Fruit fly (Drosophila melanogaster) whole organism, prepupa: ENCODE measurements around the gene CG44006.

Experiments used
- CG10631 ChIP-seq: fragments of 200-800 bp; sonication (Bioruptor generic); optimal IDR thresholded peaks from 2 replicates; lab custom pipeline; 2016; ENCODE audit warnings: missing biosample characterization, missing genetic modification characterization
- CG11294 ChIP-seq: fragments of 200-800 bp; sonication (Bioruptor generic); IDR thresholded peaks from 2 replicates; pipeline ENCODE4 v1.3.6; 2022; ENCODE audit warnings: missing biosample characterization, missing genetic modification characterization
- CG11762 ChIP-seq: fragments of 200-800 bp; sonication (Bioruptor generic); optimal IDR thresholded peaks from 3 replicates; lab custom pipeline; 2016; ENCODE audit warnings: missing biosample characterization, missing genetic modification characterization; ENCODE audit not compliant: insufficient read depth
- CG11902 ChIP-seq: fragments of 200-800 bp; sonication (Bioruptor generic); optimal IDR thresholded peaks from 3 replicates; lab custom pipeline; 2016; ENCODE audit warnings: missing biosample characterization, missing genetic modification characterization
- CG15336 ChIP-seq: fragments of 200-800 bp; sonication (Bioruptor generic); IDR thresholded peaks from 2 replicates; pipeline ENCODE4 v1.3.6; 2022; ENCODE audit warnings: missing biosample characterization, missing genetic modification characterization
- CG1621 ChIP-seq: fragments of 200-800 bp; sonication (Bioruptor generic); optimal IDR thresholded peaks from 3 replicates; lab custom pipeline; 2018; ENCODE audit warnings: missing biosample characterization, mild to moderate bottlenecking, missing genetic modification characterization
- CG16779 ChIP-seq: fragments of 200-800 bp; sonication (Bioruptor generic); optimal IDR thresholded peaks from 3 replicates; lab custom pipeline; 2017; ENCODE audit warnings: missing biosample characterization, mild to moderate bottlenecking, missing genetic modification characterization
- CG3032 ChIP-seq: fragments of 200-800 bp; optimal IDR thresholded peaks from 2 replicates; lab custom pipeline; 2019; ENCODE audit warnings: missing biosample characterization, mild to moderate bottlenecking, missing genetic modification characterization, moderate library complexity
- CG31627 ChIP-seq: fragments of 200-800 bp; sonication (Bioruptor generic); optimal IDR thresholded peaks from 3 replicates; lab custom pipeline; 2016; ENCODE audit warnings: missing biosample characterization, missing genetic modification characterization
- CG32006 ChIP-seq: fragments of 200-800 bp; sonication (Bioruptor generic); optimal IDR thresholded peaks from 3 replicates; lab custom pipeline; 2017; ENCODE audit warnings: missing biosample characterization, mild to moderate bottlenecking, missing genetic modification characterization
- CG34406 ChIP-seq: fragments of 200-800 bp; sonication (Bioruptor generic); optimal IDR thresholded peaks from 3 replicates; lab custom pipeline; 2016; ENCODE audit warnings: missing biosample characterization, missing genetic modification characterization
- CG3919 ChIP-seq: fragments of 200-800 bp; sonication (Bioruptor generic); optimal IDR thresholded peaks from 3 replicates; lab custom pipeline; 2016; ENCODE audit warnings: missing biosample characterization, missing genetic modification characterization
- CG6276 ChIP-seq: fragments of 200-800 bp; sonication (Bioruptor generic); optimal IDR thresholded peaks from 2 replicates; lab custom pipeline; 2017; ENCODE audit warnings: missing biosample characterization, mild to moderate bottlenecking, missing genetic modification characterization
- CG6808 ChIP-seq: fragments of 200-800 bp; sonication (Bioruptor generic); optimal IDR thresholded peaks from 3 replicates; lab custom pipeline; 2017; ENCODE audit warnings: missing biosample characterization, missing genetic modification characterization, mild to moderate bottlenecking, moderate library complexity, missing genetic modification reagents
- CG6854 ChIP-seq: fragments of 200-800 bp; sonication (Bioruptor generic); optimal IDR thresholded peaks from 2 replicates; lab custom pipeline; 2017; ENCODE audit warnings: missing biosample characterization, mild to moderate bottlenecking, missing genetic modification characterization
- CG8119 ChIP-seq: fragments of 200-800 bp; sonication (Bioruptor generic); IDR thresholded peaks from 3 replicates; pipeline ENCODE4 v1.3.6; 2022; ENCODE audit warnings: missing biosample characterization, missing genetic modification characterization
- CG8319 ChIP-seq: fragments of 200-800 bp; sonication (Bioruptor generic); optimal IDR thresholded peaks from 3 replicates; lab custom pipeline; 2016; ENCODE audit warnings: missing biosample characterization, missing genetic modification characterization
- CG8632 ChIP-seq: fragments of 200-800 bp; sonication (Bioruptor generic); optimal IDR thresholded peaks from 3 replicates; lab custom pipeline; 2016; ENCODE audit warnings: missing biosample characterization, missing genetic modification characterization
- CG9139 ChIP-seq: fragments of 200-800 bp; sonication (Bioruptor generic); optimal IDR thresholded peaks from 3 replicates; lab custom pipeline; 2017; ENCODE audit warnings: missing biosample characterization, mild to moderate bottlenecking, missing genetic modification characterization
- Eip78C ChIP-seq: fragments of 200-800 bp; sonication (Bioruptor generic); peaks from one replicate; lab custom pipeline; 2016; ENCODE audit warnings: missing biosample characterization, missing genetic modification characterization
- Eip93F ChIP-seq: fragments of 200-800 bp; sonication (Bioruptor generic); optimal IDR thresholded peaks from 2 replicates; lab custom pipeline; 2016; ENCODE audit warnings: missing biosample characterization, mild to moderate bottlenecking, missing genetic modification characterization
- Hr39 ChIP-seq: fragments of 200-800 bp; sonication (Bioruptor generic); optimal IDR thresholded peaks from 2 replicates; lab custom pipeline; 2016; ENCODE audit warnings: missing biosample characterization, missing genetic modification characterization
- Hr4 ChIP-seq: fragments of 200-800 bp; sonication (Bioruptor generic); optimal IDR thresholded peaks from 3 replicates; lab custom pipeline; 2016; ENCODE audit warnings: missing biosample characterization, missing genetic modification characterization
- OdsH ChIP-seq: fragments of 200-800 bp; sonication (Bioruptor generic); optimal IDR thresholded peaks from 3 replicates; lab custom pipeline; 2016; ENCODE audit warnings: missing biosample characterization, missing genetic modification characterization
- Smox ChIP-seq: fragments of 200-800 bp; sonication (Bioruptor generic); optimal IDR thresholded peaks from 3 replicates; lab custom pipeline; 2016; ENCODE audit warnings: missing biosample characterization, missing genetic modification characterization
- Sox14 ChIP-seq: fragments of 200-800 bp; sonication (Bioruptor generic); optimal IDR thresholded peaks from 3 replicates; lab custom pipeline; 2016; ENCODE audit warnings: missing biosample characterization, missing genetic modification characterization
- Sox15 ChIP-seq: fragments of 200-800 bp; sonication (Bioruptor generic); optimal IDR thresholded peaks from 3 replicates; lab custom pipeline; 2016; ENCODE audit warnings: missing biosample characterization, missing genetic modification characterization
- achi ChIP-seq: fragments of 200-800 bp; sonication (Bioruptor generic); optimal IDR thresholded peaks from 3 replicates; lab custom pipeline; 2016; ENCODE audit warnings: missing biosample characterization, missing genetic modification characterization
- dac ChIP-seq: fragments of 200-800 bp; sonication (Bioruptor generic); optimal IDR thresholded peaks from 2 replicates; lab custom pipeline; 2017; ENCODE audit warnings: missing biosample characterization, mild to moderate bottlenecking, missing genetic modification characterization
- fd59A ChIP-seq: fragments of 200-800 bp; sonication (Bioruptor generic); optimal IDR thresholded peaks from 2 replicates; lab custom pipeline; 2017; ENCODE audit warnings: missing biosample characterization, mild to moderate bottlenecking, missing genetic modification characterization, missing genetic modification reagents
- fkh ChIP-seq: fragments of 200-800 bp; sonication (Bioruptor generic); optimal IDR thresholded peaks from 3 replicates; lab custom pipeline; 2017; ENCODE audit warnings: missing biosample characterization, mild to moderate bottlenecking, missing genetic modification characterization, moderate library complexity
- lz ChIP-seq: fragments of 200-800 bp; sonication (Bioruptor generic); optimal IDR thresholded peaks from 3 replicates; lab custom pipeline; 2016; ENCODE audit warnings: missing biosample characterization, missing genetic modification characterization
- spab ChIP-seq: fragments of 200-800 bp; sonication (Bioruptor generic); optimal IDR thresholded peaks from 2 replicates; lab custom pipeline; 2017; ENCODE audit warnings: missing biosample characterization, mild to moderate bottlenecking, missing genetic modification characterization, missing genetic modification reagents
- ss ChIP-seq, 2 experiments: fragments of 200-800 bp; sonication (Bioruptor generic); optimal IDR thresholded peaks; 2 replicates in 1 of 2; 3 replicates in 1 of 2; lab custom pipeline; 2017 to 2018; ENCODE audit warnings: mild to moderate bottlenecking in 2 of 2, missing biosample characterization in 2 of 2, missing genetic modification characterization in 2 of 2, moderate library complexity in 1 of 2
- topi ChIP-seq: fragments of 200-800 bp; sonication (Bioruptor generic); optimal IDR thresholded peaks from 3 replicates; lab custom pipeline; 2016; ENCODE audit warnings: missing biosample characterization, missing genetic modification characterization

Gene CG44006

dm6 chr3L:18096726-18097125 lies 26.8 kb upstream of the CG44006 start (continued):
- TF ChIP-seq Eip93F (GFP tag; lab: Kevin White, UChicago) (no peak), Hr4 (GFP tag; lab: Kevin White, UChicago) (peak; percentile 51), CG16779 (tag; lab: Kevin White, UChicago) (no peak), CG11294 (GFP tag; lab: Robert Waterston, UW) (0 out of 2 replicates have a peak, but pooled peaks have one; percentile 15), CG8632 (no peak), CG6854 (GFP tag; lab: Kevin White, UChicago) (no peak), CG1621 (tag; lab: Kevin White, UChicago) (no peak), topi (GFP tag; lab: Kevin White, UChicago) (no peak), CG8119 (GFP tag; lab: Robert Waterston, UW) (peak; percentile 70), CG34406 (GFP tag; lab: Kevin White, UChicago) (peak; percentile 14), spab (no peak), lz (no peak), Smox (GFP tag; lab: Kevin White, UChicago) (no peak), CG32006 (GFP tag; lab: Kevin White, UChicago) (peak; percentile 88), CG6808 (GFP tag; lab: Kevin White, UChicago) (peak; percentile 6), fd59A (GFP tag; lab: Kevin White, UChicago) (no peak), CG10631 (GFP tag; lab: Kevin White, UChicago) (peak; percentile 62), Hr39 (no peak), Sox15 (GFP tag; lab: Kevin White, UChicago) (no peak), CG9139 (GFP tag; lab: Kevin White, UChicago) (no peak), ss (GFP tag; optimal IDR thresholded peaks at IDR 0.05; lab: Kevin White, UChicago) (no peak), fkh (GFP tag; lab: Kevin White, UChicago) (no peak), CG31627 (no peak), OdsH (GFP tag; lab: Kevin White, UChicago) (peak; percentile 54), CG3919 (GFP tag; lab: Kevin White, UChicago) (peak; percentile 52)

DNA sequence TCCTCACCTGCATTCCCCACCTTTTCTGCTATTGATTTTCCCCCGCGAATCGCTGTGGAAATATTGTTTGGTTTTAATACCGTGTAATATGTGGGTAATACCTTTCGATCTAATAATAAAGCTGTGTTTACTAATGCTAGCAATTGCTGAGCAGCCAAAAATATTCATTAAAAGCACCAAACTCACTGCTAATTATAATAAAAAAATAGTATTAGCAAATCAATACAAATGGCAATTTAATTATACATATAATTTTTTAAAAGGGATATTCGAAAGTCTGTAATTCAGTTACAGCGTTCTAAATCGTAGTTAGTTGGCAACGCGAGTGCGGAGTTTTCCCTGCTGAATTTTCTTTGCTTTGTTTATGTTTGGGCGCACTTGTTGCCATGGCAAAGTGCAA lies 23.9 kb upstream of the CG44006 start:
- TF ChIP-seq CG15336 (GFP tag; lab: Robert Waterston, UW): peak; percentile 33; the same call in 1 of the 2 replicates
- TF ChIP-seq achi (GFP tag; lab: Kevin White, UChicago): no peak
- peak; percentile 17 for TF ChIP-seq CG6276 (GFP tag; lab: Kevin White, UChicago)
- peak; percentile 66 for TF ChIP-seq Eip78C (GFP tag; lab: Kevin White, UChicago)
- peak; percentile 67 for TF ChIP-seq CG32006 (GFP tag; lab: Kevin White, UChicago)
- TF ChIP-seq Hr4 (GFP tag; lab: Kevin White, UChicago): peak; percentile 38
- no peak for TF ChIP-seq CG3032

DNA sequence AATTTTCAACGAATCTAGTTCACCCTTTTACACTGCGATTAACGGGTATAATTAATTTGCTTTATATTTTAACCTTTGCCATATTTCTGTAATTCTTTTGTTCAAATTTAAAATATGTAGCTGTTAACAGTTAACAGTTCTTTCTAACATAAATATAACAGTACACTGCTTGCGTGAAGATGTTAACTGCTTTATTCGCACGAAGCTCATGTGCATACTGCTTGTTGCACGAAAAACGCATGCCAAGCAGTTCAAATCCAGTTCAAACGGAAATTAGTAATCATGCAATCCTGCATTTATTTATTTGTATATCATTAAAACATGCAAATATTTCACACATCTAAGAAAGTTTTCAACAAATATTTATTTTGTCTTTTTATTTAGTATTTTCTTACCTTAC lies 18.1 kb upstream of the CG44006 start:
- TF ChIP-seq CG11762 (GFP tag; lab: Kevin White, UChicago) (no peak), CG8319 (GFP tag; lab: Kevin White, UChicago) (no peak), CG3919 (GFP tag; lab: Kevin White, UChicago) (no peak), Eip78C (GFP tag; lab: Kevin White, UChicago) (peak; percentile 39), CG6854 (GFP tag; lab: Kevin White, UChicago) (no peak), CG11902 (no peak), Sox14 (peak; percentile 51), dac (no peak), fkh (GFP tag; lab: Kevin White, UChicago) (peak; percentile 67)
